Worm (Caenorhabditis elegans): ENCODE measurements around the gene T19D7.5.

DNA sequence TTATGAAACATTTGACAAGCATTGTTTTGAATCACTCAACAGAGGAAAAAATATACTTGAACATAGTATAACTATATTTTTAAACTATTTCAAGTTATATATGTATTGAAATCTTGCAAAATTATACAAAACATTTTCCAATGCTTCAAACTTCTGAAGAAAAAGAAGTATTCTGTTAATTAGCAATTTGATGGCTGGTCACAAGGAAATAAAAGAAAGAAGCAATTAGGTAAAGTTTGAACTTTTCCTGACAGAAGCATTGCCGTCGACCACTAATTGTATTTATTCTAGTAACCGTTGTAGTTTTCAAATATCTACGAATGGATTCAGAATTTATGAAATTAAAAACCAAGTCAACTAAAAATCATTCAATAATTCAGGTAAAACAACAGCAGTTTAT is 22.6 kb upstream of the T19D7.5 start:
- TF ChIP-seq nhr-10 (tag; optimal IDR thresholded peaks at IDR 0.05) (no peak), lin-13 (GFP tag; optimal IDR thresholded peaks at IDR 0.05) (no peak), peb-1 (tag; optimal IDR thresholded peaks at IDR 0.05) (no peak), fos-1 (tag; optimal IDR thresholded peaks at IDR 0.05) (no peak), F13H6.1 (tag; optimal IDR thresholded peaks at IDR 0.05) (no peak), nhr-6 (tag; optimal IDR thresholded peaks at IDR 0.05) (no peak), skn-1 (tag; optimal IDR thresholded peaks at IDR 0.05) (no peak), elt-3 (tag; optimal IDR thresholded peaks at IDR 0.05) (no peak)

Data from whole organism, L2 larva.